Worm (Caenorhabditis elegans) whole organism, midembryonic: ENCODE results near the gene irld-66.

ENCODE experiments used
- flt-1 ChIP-seq: fragments of 200-800 bp; sonication (Bioruptor generic); IDR thresholded peaks from 2 replicates; pipeline ENCODE4 v1.3.6; 2022; ENCODE audit warnings: missing genetic modification characterization, missing compliant biosample characterization
- med-1 ChIP-seq: sonication (generic microtip); optimal IDR thresholded peaks from 2 replicates; lab custom pipeline; 2017; ENCODE audit warnings: missing genetic modification characterization, mild to moderate bottlenecking, missing compliant biosample characterization, antibody characterized with exemption, missing genetic modification reagents; ENCODE audit not compliant: insufficient read depth
- ztf-23 ChIP-seq: fragments of 200-800 bp; sonication (Bioruptor generic); IDR thresholded peaks from 2 replicates; pipeline ENCODE4 v1.3.6; 2022; ENCODE audit warnings: missing genetic modification reagents, missing genetic modification characterization, missing compliant biosample characterization

ce11 chrII:2922782-2923181 lies 17.9 kb downstream of the irld-66 start:
- TF ChIP-seq med-1 (GFP tag; lab: Kevin White, UChicago) (no peak), flt-1 (GFP tag; lab: Robert Waterston, UW) (no peak), ztf-23 (no peak)
